Worm (Caenorhabditis elegans) whole organism, L4 larva: ENCODE measurements around the gene F59B2.15.

Source experiments
- ama-1 ChIP-seq: fragments of 150-350 bp; optimal IDR thresholded peaks from 2 replicates; lab custom pipeline; 2014; ENCODE audit warnings: inconsistent platforms, mixed read lengths
- dpl-1 ChIP-seq: fragments of 150-350 bp; optimal IDR thresholded peaks from 2 replicates; lab custom pipeline; 2014; ENCODE audit warnings: missing biosample characterization, missing genetic modification reagents, missing genetic modification characterization
- dve-1 ChIP-seq: sonication (generic microtip); optimal IDR thresholded peaks from 2 replicates; lab custom pipeline; 2017; ENCODE audit warnings: antibody characterized with exemption, mild to moderate bottlenecking, missing genetic modification characterization, missing compliant biosample characterization; ENCODE audit not compliant: insufficient read depth
- fkh-10 ChIP-seq: fragments of 150-350 bp; optimal IDR thresholded peaks from 2 replicates; lab custom pipeline; 2014; ENCODE audit warnings: missing biosample characterization, missing genetic modification reagents, missing genetic modification characterization
- fos-1 ChIP-seq: fragments of 150-350 bp; optimal IDR thresholded peaks from 2 replicates; lab custom pipeline; 2014; ENCODE audit warnings: missing biosample characterization, missing genetic modification characterization
- lin-1 ChIP-seq: fragments of 200-800 bp; sonication (Bioruptor generic); IDR thresholded peaks from 2 replicates; pipeline ENCODE4 v1.3.6; 2022; ENCODE audit warnings: missing genetic modification reagents, missing genetic modification characterization, missing compliant biosample characterization
- lin-38 ChIP-seq: fragments of 200-800 bp; sonication (Bioruptor generic); IDR thresholded peaks from 2 replicates; pipeline ENCODE4 v1.3.6; 2022; ENCODE audit warnings: missing genetic modification reagents, missing genetic modification characterization, missing compliant biosample characterization
- nhr-102 ChIP-seq: sonication (generic microtip); optimal IDR thresholded peaks from 2 replicates; lab custom pipeline; 2016; ENCODE audit warnings: mild to moderate bottlenecking, missing genetic modification characterization, moderate library complexity, missing compliant biosample characterization
- nhr-11 ChIP-seq: fragments of 150-350 bp; optimal IDR thresholded peaks from 2 replicates; lab custom pipeline; 2014; ENCODE audit warnings: missing biosample characterization, missing genetic modification characterization
- nhr-41 ChIP-seq: fragments of 200-800 bp; sonication (Bioruptor generic); IDR thresholded peaks from 2 replicates; pipeline ENCODE4 v1.3.6; 2022; ENCODE audit warnings: missing genetic modification reagents, missing genetic modification characterization, missing compliant biosample characterization
- spr-3 ChIP-seq: fragments of 200-800 bp; sonication (Bioruptor generic); optimal IDR thresholded peaks from 2 replicates; lab custom pipeline; 2018; ENCODE audit warnings: mild to moderate bottlenecking, missing genetic modification characterization, missing compliant biosample characterization
- unc-62 ChIP-seq, 3 experiments: fragments of 150-350 bp in 1 of 3; sonication (generic microtip); optimal IDR thresholded peaks in 2 of 3; peaks in 1 of 3; 1 replicate in 1 of 3; 2 replicates in 2 of 3; lab custom pipeline; 2014 to 2017; ENCODE audit warnings: missing biosample characterization in 3 of 3, missing genetic modification characterization in 3 of 3, missing genetic modification reagents in 3 of 3, missing genotype in 1 of 3
- zag-1 ChIP-seq: fragments of 150-350 bp; optimal IDR thresholded peaks from 2 replicates; lab custom pipeline; 2014; ENCODE audit warnings: missing biosample characterization, missing genetic modification characterization

DNA sequence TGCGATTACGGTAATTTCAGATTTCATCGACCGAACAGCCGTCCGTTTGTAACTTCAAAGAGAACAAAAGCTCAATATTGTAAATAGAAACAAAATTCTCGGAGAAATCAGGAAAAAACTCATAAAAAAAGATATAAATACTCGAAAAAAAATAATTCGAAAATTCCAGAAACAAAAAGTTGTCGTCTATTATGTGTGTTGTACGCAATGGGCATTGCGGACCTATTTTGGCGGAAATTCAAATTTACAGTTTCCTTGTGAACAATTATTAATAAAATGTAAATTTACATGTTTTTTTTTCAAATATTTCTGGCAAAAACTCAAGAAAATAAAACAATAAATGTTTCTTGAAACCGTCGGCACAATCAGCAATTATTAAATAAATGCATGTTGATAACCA, 17.0 kb downstream of the F59B2.15 start:
- TF ChIP-seq zag-1 (tag; lab: Kevin White, UChicago) (no peak), unc-62 (GFP tag; optimal IDR thresholded peaks at IDR 0.05 in 1 of 2; lab: Kevin White, UChicago) (no peak), unc-62 (tag; optimal IDR thresholded peaks at IDR 0.05; lab: Kevin White, UChicago) (no peak), lin-38 (no peak), fkh-10 (no peak), spr-3 (GFP tag; lab: Kevin White, UChicago) (no peak), lin-1 (GFP tag; lab: Robert Waterston, UW) (no peak), dve-1 (tag; lab: Kevin White, UChicago) (no peak), ama-1 (lab: Kevin White, UChicago) (no peak), dpl-1 (GFP tag; lab: Kevin White, UChicago) (no peak), nhr-41 (no peak), nhr-102 (tag; lab: Kevin White, UChicago) (no peak), nhr-11 (tag; lab: Kevin White, UChicago) (no peak), fos-1 (tag; lab: Kevin White, UChicago) (no peak)
